Fruit fly (Drosophila melanogaster) whole organism, adult: Measurements from ENCODE around the gene Ag5r2.

ENCODE experiments used
- CG11617 ChIP-seq: fragments of 200-800 bp; sonication (Bioruptor generic); optimal IDR thresholded peaks from 2 replicates; lab custom pipeline; 2017; ENCODE audit warnings: mild to moderate bottlenecking, missing biosample characterization, missing genetic modification reagents, missing genetic modification characterization
- CG1620 ChIP-seq: fragments of 200-800 bp; sonication (Bioruptor generic); optimal IDR thresholded peaks from 2 replicates; lab custom pipeline; 2016; ENCODE audit warnings: missing biosample characterization, missing genetic modification characterization
- CG5204 ChIP-seq: fragments of 200-800 bp; sonication (Bioruptor generic); optimal IDR thresholded peaks from 2 replicates; lab custom pipeline; 2016; ENCODE audit warnings: missing biosample characterization, missing genetic modification characterization
- Crg-1 ChIP-seq: fragments of 200-800 bp; sonication (Bioruptor generic); optimal IDR thresholded peaks from 2 replicates; lab custom pipeline; 2016; ENCODE audit warnings: missing biosample characterization, missing genetic modification characterization
- Hr96 ChIP-seq: fragments of 200-800 bp; sonication (Bioruptor generic); optimal IDR thresholded peaks from 2 replicates; lab custom pipeline; 2016; ENCODE audit warnings: missing biosample characterization, missing genetic modification characterization
- bab1 ChIP-seq: fragments of 200-800 bp; sonication (Bioruptor generic); optimal IDR thresholded peaks from 3 replicates; lab custom pipeline; 2019; ENCODE audit warnings: missing biosample characterization, mild to moderate bottlenecking, missing genetic modification characterization, moderate library complexity
- cic ChIP-seq: fragments of 200-800 bp; sonication (Bioruptor generic); optimal IDR thresholded peaks from 2 replicates; lab custom pipeline; 2017; ENCODE audit warnings: missing biosample characterization, mild to moderate bottlenecking, missing genetic modification characterization, moderate library complexity
- cnc ChIP-seq, 2 experiments: fragments of >200 bp; optimal IDR thresholded peaks; 2 replicates each; lab custom pipeline; 2017
- kay ChIP-seq: fragments of 200-800 bp; sonication (Bioruptor generic); peaks from one replicate; lab custom pipeline; 2016; ENCODE audit warnings: missing biosample characterization, missing genetic modification characterization, borderline replicate concordance

The Ag5r2 gene

DNA sequence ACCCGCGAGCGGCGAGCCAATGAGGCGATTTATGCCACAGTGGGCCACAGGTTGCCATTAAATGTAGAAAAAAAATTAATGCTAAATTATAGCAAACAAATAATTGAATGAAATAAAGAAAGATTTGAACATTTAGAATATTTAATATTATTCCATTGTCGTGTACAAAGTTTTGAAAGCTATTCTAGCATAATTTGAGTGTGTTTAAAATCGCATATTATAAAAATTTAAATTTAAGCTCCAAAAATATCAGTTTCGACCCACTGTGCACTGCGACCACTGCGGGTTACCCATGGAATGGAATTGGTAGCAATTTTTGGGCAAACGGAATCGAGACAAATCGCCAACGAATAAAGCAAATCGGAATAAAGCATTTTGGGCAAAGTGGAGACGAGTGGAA is 40.0 kb downstream of the Ag5r2 start:
- no peak for TF ChIP-seq cic (GFP tag; lab: Kevin White, UChicago)
- no peak for TF ChIP-seq bab1 (GFP tag; lab: Kevin White, UChicago)
- TF ChIP-seq CG11617 (GFP tag; lab: Kevin White, UChicago), result no peak
- TF ChIP-seq Hr96 (GFP tag; lab: Kevin White, UChicago), result no peak
- peak; percentile 7 for TF ChIP-seq kay
- no peak for TF ChIP-seq CG1620
- no peak for TF ChIP-seq cnc (optimal IDR thresholded peaks at IDR 0.05; lab: Kevin White, UChicago)
- no peak for TF ChIP-seq Crg-1 (GFP tag; lab: Kevin White, UChicago)

DNA sequence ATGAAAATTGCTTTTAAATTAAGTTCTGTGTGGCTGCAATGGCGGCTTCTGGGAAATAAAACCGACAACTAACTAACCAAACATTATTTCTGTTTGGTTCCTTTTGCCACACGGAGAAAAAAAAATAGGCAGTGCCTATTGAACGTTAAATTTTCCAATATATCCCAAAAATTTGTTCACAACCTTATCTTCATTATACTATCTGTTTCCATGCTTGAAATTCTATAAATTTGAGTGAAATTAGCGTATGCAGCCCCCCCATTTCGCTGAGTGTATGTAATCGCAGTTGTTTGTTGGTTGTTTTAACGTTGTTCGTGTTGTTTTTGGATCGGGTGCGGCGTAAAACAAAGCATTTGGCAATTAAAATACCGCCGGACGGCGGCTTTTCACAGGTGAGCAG is 45.4 kb downstream of the Ag5r2 start:
- TF ChIP-seq CG5204 (no peak), bab1 (GFP tag; lab: Kevin White, UChicago) (no peak)
